Worm (Caenorhabditis elegans) whole organism, L2 larva: Measurements from ENCODE around the gene daf-7.

ENCODE experiments used
- C34F6.9 ChIP-seq: fragments of 150-350 bp; optimal IDR thresholded peaks from 2 replicates; lab custom pipeline; 2014; ENCODE audit warnings: missing biosample characterization, missing genetic modification characterization
- F13H6.1 ChIP-seq: sonication (generic microtip); optimal IDR thresholded peaks from 2 replicates; lab custom pipeline; 2016; ENCODE audit warnings: missing genetic modification characterization, missing compliant biosample characterization
- Y55F3AM.14 ChIP-seq: fragments of 200-800 bp; sonication (Bioruptor generic); optimal IDR thresholded peaks from 2 replicates; lab custom pipeline; 2018; ENCODE audit warnings: mild to moderate bottlenecking, missing genetic modification characterization, missing compliant biosample characterization
- ZK546.5 ChIP-seq: sonication (generic microtip); optimal IDR thresholded peaks from 2 replicates; lab custom pipeline; 2017; ENCODE audit warnings: missing biosample characterization, missing genetic modification characterization
- alr-1 ChIP-seq: fragments of 150-350 bp; optimal IDR thresholded peaks from 2 replicates; lab custom pipeline; 2014; ENCODE audit warnings: missing biosample characterization, missing genetic modification characterization
- aly-2 ChIP-seq: fragments of 150-350 bp; optimal IDR thresholded peaks from 2 replicates; lab custom pipeline; 2014; ENCODE audit warnings: missing biosample characterization, missing genetic modification characterization
- ama-1 ChIP-seq: fragments of 150-350 bp; optimal IDR thresholded peaks from 2 replicates; lab custom pipeline; 2018; ENCODE audit warnings: inconsistent platforms
- blmp-1 ChIP-seq: sonication (generic microtip); optimal IDR thresholded peaks from 2 replicates; lab custom pipeline; 2017; ENCODE audit warnings: missing genetic modification characterization, mild to moderate bottlenecking, missing compliant biosample characterization, antibody characterized with exemption, moderate library complexity; ENCODE audit not compliant: insufficient read depth
- ceh-82 ChIP-seq: fragments of 150-350 bp; optimal IDR thresholded peaks from 2 replicates; lab custom pipeline; 2014; ENCODE audit warnings: missing biosample characterization, missing genetic modification characterization
- crh-2 ChIP-seq: sonication (generic microtip); optimal IDR thresholded peaks from 2 replicates; lab custom pipeline; 2017; ENCODE audit warnings: missing biosample characterization, missing genetic modification characterization
- dmd-4 ChIP-seq: sonication (generic microtip); optimal IDR thresholded peaks from 2 replicates; lab custom pipeline; 2017; ENCODE audit warnings: missing biosample characterization, missing genetic modification characterization
- egl-27 ChIP-seq: sonication (generic microtip); optimal IDR thresholded peaks from 3 replicates; lab custom pipeline; 2017; ENCODE audit warnings: missing biosample characterization, missing genetic modification reagents, missing genetic modification characterization
- elt-1 ChIP-seq: fragments of 150-350 bp; optimal IDR thresholded peaks from 2 replicates; lab custom pipeline; 2014; ENCODE audit warnings: missing biosample characterization, missing genetic modification characterization
- elt-3 ChIP-seq: sonication (generic microtip); optimal IDR thresholded peaks from 2 replicates; lab custom pipeline; 2017; ENCODE audit warnings: missing biosample characterization, missing genetic modification characterization
- fos-1 ChIP-seq: fragments of 150-350 bp; optimal IDR thresholded peaks from 2 replicates; lab custom pipeline; 2014; ENCODE audit warnings: missing biosample characterization, missing genetic modification characterization
- gmeb-1 ChIP-seq: fragments of 150-350 bp; optimal IDR thresholded peaks from 2 replicates; lab custom pipeline; 2014; ENCODE audit warnings: missing biosample characterization, missing genetic modification characterization
- lin-11 ChIP-seq: fragments of 150-350 bp; sonication (generic microtip); optimal IDR thresholded peaks from 2 replicates; lab custom pipeline; 2014; ENCODE audit warnings: missing biosample characterization, missing genetic modification characterization, inconsistent platforms, mixed read lengths
- lin-13 ChIP-seq: fragments of 150-350 bp; optimal IDR thresholded peaks from 2 replicates; lab custom pipeline; 2014; ENCODE audit warnings: missing biosample characterization, missing genetic modification reagents, missing genetic modification characterization
- lin-39 ChIP-seq: fragments of 150-350 bp; optimal IDR thresholded peaks from 2 replicates; lab custom pipeline; 2014; ENCODE audit warnings: missing biosample characterization, missing genetic modification reagents, missing genetic modification characterization
- lsy-2 ChIP-seq, 2 experiments: fragments of 150-350 bp in 1 of 2; sonication (generic microtip) in 1 of 2; optimal IDR thresholded peaks; 2 replicates each; lab custom pipeline; 2014 to 2017; ENCODE audit warnings: missing biosample characterization in 2 of 2, missing genetic modification characterization in 2 of 2
- mab-5 ChIP-seq: fragments of 150-350 bp; optimal IDR thresholded peaks from 2 replicates; lab custom pipeline; 2014; ENCODE audit warnings: missing biosample characterization, missing genetic modification characterization
- mbf-1 ChIP-seq: sonication (generic microtip); optimal IDR thresholded peaks from 2 replicates; lab custom pipeline; 2017; ENCODE audit warnings: missing biosample characterization, missing genetic modification characterization
- mdl-1 ChIP-seq, 2 experiments: fragments of 150-350 bp in 1 of 2; sonication (generic microtip) in 1 of 2; optimal IDR thresholded peaks; 2 replicates each; lab custom pipeline; 2017; ENCODE audit warnings: missing biosample characterization in 2 of 2, missing genetic modification characterization in 2 of 2
- nhr-10 ChIP-seq: sonication (generic microtip); optimal IDR thresholded peaks from 2 replicates; lab custom pipeline; 2017; ENCODE audit warnings: missing biosample characterization, missing genetic modification characterization
- nhr-11 ChIP-seq: fragments of 150-350 bp; optimal IDR thresholded peaks from 2 replicates; lab custom pipeline; 2014; ENCODE audit warnings: missing biosample characterization, missing genetic modification characterization
- nhr-12 ChIP-seq: fragments of 150-350 bp; optimal IDR thresholded peaks from 2 replicates; lab custom pipeline; 2014; ENCODE audit warnings: missing biosample characterization, missing genetic modification characterization
- nhr-129 ChIP-seq: fragments of 150-350 bp; optimal IDR thresholded peaks from 2 replicates; lab custom pipeline; 2014; ENCODE audit warnings: missing biosample characterization, missing genetic modification characterization
- nhr-21 ChIP-seq: fragments of 150-350 bp; optimal IDR thresholded peaks from 2 replicates; lab custom pipeline; 2014; ENCODE audit warnings: missing biosample characterization, missing genetic modification characterization
- nhr-23 ChIP-seq: fragments of 150-350 bp; optimal IDR thresholded peaks from 2 replicates; lab custom pipeline; 2014; ENCODE audit warnings: missing biosample characterization, missing genetic modification reagents, missing genetic modification characterization
- nhr-237 ChIP-seq: fragments of 150-350 bp; optimal IDR thresholded peaks from 2 replicates; lab custom pipeline; 2014; ENCODE audit warnings: missing biosample characterization, missing genetic modification characterization
- nhr-25 ChIP-seq: fragments of 150-350 bp; sonication (generic microtip); optimal IDR thresholded peaks from 3 replicates; lab custom pipeline; 2014; ENCODE audit warnings: missing biosample characterization, missing genetic modification characterization
- nhr-6 ChIP-seq: fragments of 150-350 bp; optimal IDR thresholded peaks from 2 replicates; lab custom pipeline; 2014; ENCODE audit warnings: missing biosample characterization, missing genetic modification characterization
- nhr-77 ChIP-seq: fragments of 150-350 bp; optimal IDR thresholded peaks from 2 replicates; lab custom pipeline; 2014; ENCODE audit warnings: missing biosample characterization, missing genetic modification characterization
- sem-4 ChIP-seq: fragments of 150-350 bp; optimal IDR thresholded peaks from 2 replicates; lab custom pipeline; 2014; ENCODE audit warnings: missing biosample characterization, missing genetic modification reagents, missing genetic modification characterization
- skn-1 ChIP-seq: sonication (generic microtip); optimal IDR thresholded peaks from 2 replicates; lab custom pipeline; 2017; ENCODE audit warnings: missing biosample characterization, missing genetic modification characterization
- sma-3 ChIP-seq: sonication (generic microtip); optimal IDR thresholded peaks from 2 replicates; lab custom pipeline; 2016; ENCODE audit warnings: missing genetic modification reagents, missing genetic modification characterization, missing compliant biosample characterization
- sma-9 ChIP-seq, 2 experiments: fragments of 150-350 bp in 1 of 2; sonication (generic microtip) in 1 of 2; optimal IDR thresholded peaks; 2 replicates each; lab custom pipeline; 2014 to 2016; ENCODE audit warnings: missing genetic modification characterization in 2 of 2, mild to moderate bottlenecking in 1 of 2, missing biosample characterization in 1 of 2, missing compliant biosample characterization in 1 of 2, missing genetic modification reagents in 1 of 2, moderate library complexity in 1 of 2
- snpc-4 ChIP-seq: fragments of 150-350 bp; optimal IDR thresholded peaks from 2 replicates; lab custom pipeline; 2014; ENCODE audit warnings: missing biosample characterization, missing genetic modification characterization
- unc-39 ChIP-seq: fragments of 150-350 bp; optimal IDR thresholded peaks from 2 replicates; lab custom pipeline; 2014; ENCODE audit warnings: missing biosample characterization, missing genetic modification characterization
- unc-55 ChIP-seq: fragments of 150-350 bp; sonication (generic microtip); optimal IDR thresholded peaks from 3 replicates; lab custom pipeline; 2014; ENCODE audit warnings: missing biosample characterization, missing genetic modification reagents, missing genetic modification characterization
- unc-62 ChIP-seq: fragments of 150-350 bp; optimal IDR thresholded peaks from 2 replicates; lab custom pipeline; 2014; ENCODE audit warnings: missing biosample characterization, missing genetic modification reagents, missing genetic modification characterization
- zag-1 ChIP-seq: fragments of 150-350 bp; optimal IDR thresholded peaks from 2 replicates; lab custom pipeline; 2014; ENCODE audit warnings: missing biosample characterization, missing genetic modification characterization
- ztf-1 ChIP-seq: fragments of 200-800 bp; sonication (Bioruptor generic); conservative IDR thresholded peaks from 2 replicates; pipeline ENCODE4 v1.3.6; 2022; ENCODE audit warnings: missing genetic modification characterization, missing compliant biosample characterization
- ztf-11 ChIP-seq: sonication (generic microtip); optimal IDR thresholded peaks from 2 replicates; lab custom pipeline; 2017; ENCODE audit warnings: missing biosample characterization, missing genetic modification characterization
- ztf-4 ChIP-seq: fragments of 150-350 bp; optimal IDR thresholded peaks from 2 replicates; lab custom pipeline; 2014; ENCODE audit warnings: missing biosample characterization, missing genetic modification characterization

The daf-7 gene

DNA sequence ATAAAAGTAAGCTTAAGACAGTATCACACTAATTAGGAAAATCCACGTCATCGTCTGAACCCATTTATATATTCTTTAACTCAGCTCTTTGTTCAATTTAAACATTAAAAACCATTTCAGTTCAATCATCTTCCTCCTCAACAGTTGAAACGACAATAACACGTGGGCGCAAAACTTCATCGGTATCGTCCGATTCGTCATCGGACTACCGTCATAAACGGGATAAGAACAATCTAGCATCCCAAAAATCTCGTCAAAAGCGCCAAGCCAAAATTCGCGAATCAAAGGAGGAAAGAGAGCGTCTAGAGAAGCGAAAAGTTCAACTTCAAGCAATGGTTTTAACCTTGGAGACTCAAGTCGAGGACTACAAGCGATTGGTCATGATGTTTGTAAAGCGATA is 23.6 kb downstream of the daf-7 start:
- TF ChIP-seq nhr-25 (tag; lab: Kevin White, UChicago) (no peak), ama-1 (lab: Kevin White, UChicago) (peak; percentile 30)

- TF ChIP-seq nhr-129 (tag; lab: Kevin White, UChicago) (peak; percentile 61), skn-1 (tag; lab: Kevin White, UChicago) (peak; percentile 38), nhr-25 (tag; lab: Kevin White, UChicago) (peak; percentile 76), unc-62 (no peak), lin-13 (GFP tag; lab: Kevin White, UChicago) (peak; percentile 63), mab-5 (tag; lab: Kevin White, UChicago) (peak; percentile 59), alr-1 (tag; lab: Kevin White, UChicago) (no peak), crh-2 (peak; percentile 55), nhr-77 (tag; lab: Kevin White, UChicago) (no peak), lsy-2 (tag; optimal IDR thresholded peaks at IDR 0.05; lab: Kevin White, UChicago) (peak; percentile 55 to 60), elt-1 (tag; lab: Kevin White, UChicago) (no peak), gmeb-1 (tag; lab: Kevin White, UChicago) (peak; percentile 33), ztf-11 (tag; lab: Kevin White, UChicago) (no peak), unc-39 (tag; lab: Kevin White, UChicago) (peak; percentile 74), ztf-1 (GFP tag; lab: Robert Waterston, UW) (no peak), nhr-23 (tag; lab: Kevin White, UChicago) (no peak), mdl-1 (tag; optimal IDR thresholded peaks at IDR 0.05; lab: Kevin White, UChicago) (peak; percentile 33 to 57), ZK546.5 (tag; lab: Kevin White, UChicago) (no peak), nhr-237 (tag; lab: Kevin White, UChicago) (no peak), egl-27 (tag; lab: Kevin White, UChicago) (peak; percentile 49), lin-11 (tag; lab: Kevin White, UChicago) (no peak), nhr-11 (tag; lab: Kevin White, UChicago) (no peak), sem-4 (tag; lab: Kevin White, UChicago) (no peak), sma-3 (GFP tag; lab: Kevin White, UChicago) (peak; percentile 78), aly-2 (tag; lab: Kevin White, UChicago) (no peak), nhr-12 (tag; lab: Kevin White, UChicago) (no peak), C34F6.9 (tag; lab: Kevin White, UChicago) (no peak), Y55F3AM.14 (GFP tag; lab: Kevin White, UChicago) (peak; percentile 97), ama-1 (lab: Kevin White, UChicago) (peak; percentile 94), lin-39 (no peak), elt-3 (no peak), fos-1 (tag; lab: Kevin White, UChicago) (peak; percentile 28), ztf-4 (tag; lab: Kevin White, UChicago) (peak; percentile 87), nhr-6 (tag; lab: Kevin White, UChicago) (peak; percentile 66), unc-55 (peak; percentile 43), ceh-82 (tag; lab: Kevin White, UChicago) (peak; percentile 20), mbf-1 (peak; percentile 32), blmp-1 (peak; percentile 10), F13H6.1 (peak; percentile 54), sma-9 (GFP tag; optimal IDR thresholded peaks at IDR 0.05; lab: Kevin White, UChicago) (peak; percentile 61), sma-9 (tag; optimal IDR thresholded peaks at IDR 0.05; lab: Kevin White, UChicago) (no peak), zag-1 (peak; percentile 3), nhr-21 (peak; percentile 79), snpc-4 (tag; lab: Kevin White, UChicago) (no peak), nhr-10 (tag; lab: Kevin White, UChicago) (no peak), dmd-4 (tag; lab: Kevin White, UChicago) (no peak)
Observed at ce11 chrIII:835713-836278, 24.2 kb downstream of the daf-7 start.
